Worm (Caenorhabditis elegans) whole organism, L1 larva: ENCODE data around the gene ZC239.14.

Experiments
- ama-1 ChIP-seq: fragments of 150-350 bp; optimal IDR thresholded peaks from 2 replicates; lab custom pipeline; 2014
- elt-3 ChIP-seq, 6 experiments: fragments of 150-350 bp in 1 of 6; sonication (generic microtip); optimal IDR thresholded peaks; 2 replicates each; lab custom pipeline; 2017 to 2018; ENCODE audit warnings: missing biosample characterization in 6 of 6, missing genetic modification characterization in 6 of 6, inconsistent platforms in 1 of 6
- lin-14 ChIP-seq: fragments of 200-800 bp; sonication (Bioruptor generic); optimal IDR thresholded peaks from 2 replicates; lab custom pipeline; 2018; ENCODE audit warnings: mild to moderate bottlenecking, missing genetic modification characterization, moderate library complexity, missing compliant biosample characterization
- lin-15B ChIP-seq: fragments of 150-350 bp; sonication (generic microtip); optimal IDR thresholded peaks from 3 replicates; lab custom pipeline; 2014; ENCODE audit warnings: missing biosample characterization, missing genetic modification characterization
- mef-2 ChIP-seq: fragments of 150-350 bp; optimal IDR thresholded peaks from 2 replicates; lab custom pipeline; 2014; ENCODE audit warnings: missing biosample characterization, missing genetic modification characterization
- pag-3 ChIP-seq: sonication (generic microtip); optimal IDR thresholded peaks from 2 replicates; lab custom pipeline; 2017; ENCODE audit warnings: missing genetic modification characterization, mild to moderate bottlenecking, missing compliant biosample characterization, antibody characterized with exemption, borderline replicate concordance; ENCODE audit not compliant: insufficient read depth
- xbp-1 ChIP-seq: sonication (generic microtip); optimal IDR thresholded peaks from 2 replicates; lab custom pipeline; 2016; ENCODE audit warnings: missing genetic modification characterization, missing compliant biosample characterization

- no peak for TF ChIP-seq mef-2 (tag; lab: Kevin White, UChicago)
- no peak for TF ChIP-seq lin-14 (GFP tag; lab: Kevin White, UChicago)
- TF ChIP-seq ama-1: no peak
- TF ChIP-seq pag-3 (tag; lab: Kevin White, UChicago): no peak
- no peak for TF ChIP-seq elt-3 (tag; optimal IDR thresholded peaks at IDR 0.05; lab: Kevin White, UChicago)
- no peak for TF ChIP-seq xbp-1 (tag; lab: Kevin White, UChicago)
- no peak for TF ChIP-seq lin-15B (tag; lab: Kevin White, UChicago)
Observed at ce11 chrII:3259254-3259653, 37.4 kb upstream of the ZC239.14 start, which contains the start of gene gcy-19.
